Worm (Caenorhabditis elegans): ENCODE measurements around the gene cnx-1.
A peak's percentile ranks its signal among the peaks of the same experiment; 100 is the strongest.

cnx-1 gene

DNA sequence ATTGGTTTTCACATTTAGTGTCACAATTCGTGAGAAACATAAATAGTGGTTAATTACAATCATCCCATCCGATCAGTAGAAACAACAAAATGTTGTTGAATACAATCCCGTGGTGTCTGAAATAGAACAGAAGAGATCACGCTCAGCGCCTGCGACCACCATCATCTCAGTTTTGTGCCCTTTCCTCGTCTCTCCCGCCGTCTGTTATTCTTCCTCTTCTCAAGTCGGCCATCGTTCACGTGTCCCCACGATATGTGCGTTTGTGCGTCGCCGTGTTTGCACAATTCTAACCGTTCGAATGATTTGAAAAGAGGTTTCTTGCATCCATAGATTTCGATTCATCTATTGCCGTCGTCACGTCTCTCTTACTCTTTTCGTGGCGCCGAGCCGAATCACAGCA is 1.8 kb upstream of the cnx-1 start, which contains the start of gene panl-3:
Gene panl-3 (plus strand): TSS at position 294 of the 400 bp plus-strand sequence.
- no peak for TF ChIP-seq ref-1 (GFP tag; conservative IDR thresholded peaks at IDR 0.05)
- TF ChIP-seq ztf-23 (GFP tag; IDR thresholded peaks at IDR 0.05) = peak; percentile 70; the same call in 1 of the 2 replicates

DNA sequence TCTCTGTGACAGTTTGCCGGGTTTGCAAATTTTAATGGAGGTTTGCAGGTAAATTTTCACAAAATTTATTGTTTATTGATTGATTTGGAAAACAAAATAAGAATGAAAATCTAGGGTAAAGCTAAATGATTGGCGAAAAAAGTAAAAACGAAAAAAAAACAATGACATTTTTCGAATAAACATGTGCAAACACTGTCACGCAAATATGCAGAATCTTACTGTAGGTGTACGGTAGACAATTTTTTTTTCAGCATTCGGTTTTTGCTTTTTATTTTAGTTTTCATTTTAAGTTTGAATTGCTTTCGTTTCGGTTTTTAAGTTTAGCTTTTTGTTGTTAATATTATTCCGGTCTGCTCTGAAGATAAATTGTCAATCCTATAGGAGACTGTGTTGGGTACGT is 957 bp upstream of the cnx-1 start:
- TF ChIP-seq klf-2 (GFP tag; conservative IDR thresholded peaks at IDR 0.05) = no peak

DNA sequence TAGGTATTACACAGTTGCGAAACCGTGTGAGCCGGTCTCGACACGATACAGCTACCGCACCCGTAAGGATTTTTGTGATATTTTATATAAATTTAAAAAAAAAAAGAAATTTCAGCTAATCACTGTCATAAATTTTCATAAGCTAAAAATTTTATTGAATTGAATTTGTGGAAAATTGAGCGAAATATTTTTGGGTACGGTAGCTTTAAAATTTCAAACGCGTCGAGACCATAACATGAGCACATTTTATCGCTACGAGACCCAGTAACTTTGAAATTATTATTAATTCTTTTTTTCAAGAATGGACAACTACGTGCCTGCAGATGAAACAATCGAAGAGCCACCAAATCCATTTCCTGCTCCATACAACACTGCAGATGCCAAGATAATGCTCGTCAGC is 3.8 kb downstream of the cnx-1 start, which contains the start of gene ZK632.14:
Gene ZK632.14 (plus strand): TSS at position 301 of the 400 bp plus-strand sequence.
- no peak for TF ChIP-seq klf-2 (GFP tag; conservative IDR thresholded peaks at IDR 0.05)
- TF ChIP-seq cog-1 (tag; optimal IDR thresholded peaks at IDR 0.05) = no peak
- TF ChIP-seq T22C8.4 (GFP tag; IDR thresholded peaks at IDR 0.05) = no peak
- no peak for TF ChIP-seq ztf-29 (GFP tag; IDR thresholded peaks at IDR 0.05)
- TF ChIP-seq med-1 (GFP tag; optimal IDR thresholded peaks at IDR 0.05; ENCODE audit: insufficient read depth) = no peak
- TF ChIP-seq tab-1 (GFP tag; IDR thresholded peaks at IDR 0.05) = no peak
- TF ChIP-seq ztf-23 (GFP tag; IDR thresholded peaks at IDR 0.05) = no peak
- no peak for TF ChIP-seq flt-1 (GFP tag; IDR thresholded peaks at IDR 0.05)
- no peak for TF ChIP-seq ref-1 (GFP tag; conservative IDR thresholded peaks at IDR 0.05)

DNA sequence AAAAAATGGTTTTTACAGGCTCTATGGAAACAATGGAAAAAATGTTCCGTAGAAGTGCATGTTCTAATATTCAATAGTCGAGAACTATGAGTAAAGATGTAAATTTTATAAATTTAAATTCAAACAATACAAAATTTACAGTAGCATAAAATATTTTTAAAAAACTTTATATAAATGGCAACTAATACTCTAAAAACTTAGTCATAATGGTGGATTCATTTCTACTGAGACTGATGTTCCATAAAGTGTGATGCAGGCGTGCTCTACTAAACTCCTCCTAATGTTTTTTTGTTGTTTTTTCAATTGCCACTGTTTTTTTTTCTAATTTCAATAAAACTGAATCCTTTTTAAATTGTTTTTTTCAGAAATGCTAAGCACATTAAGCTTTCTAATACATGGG is 8.8 kb downstream of the cnx-1 start, which contains the start of gene gtap-2:
Gene gtap-2 (plus strand): TSS at position 366 of the 400 bp plus-strand sequence.
- TF ChIP-seq med-1 (GFP tag; optimal IDR thresholded peaks at IDR 0.05; ENCODE audit: insufficient read depth) (no peak), klf-2 (GFP tag; conservative IDR thresholded peaks at IDR 0.05) (no peak), T22C8.4 (GFP tag; IDR thresholded peaks at IDR 0.05) (no peak), tab-1 (GFP tag; IDR thresholded peaks at IDR 0.05) (no peak), cog-1 (tag; optimal IDR thresholded peaks at IDR 0.05) (no peak), flt-1 (GFP tag; IDR thresholded peaks at IDR 0.05) (no peak), ztf-23 (GFP tag; IDR thresholded peaks at IDR 0.05) (no peak), ztf-29 (GFP tag; IDR thresholded peaks at IDR 0.05) (no peak), ref-1 (GFP tag; conservative IDR thresholded peaks at IDR 0.05) (no peak)

DNA sequence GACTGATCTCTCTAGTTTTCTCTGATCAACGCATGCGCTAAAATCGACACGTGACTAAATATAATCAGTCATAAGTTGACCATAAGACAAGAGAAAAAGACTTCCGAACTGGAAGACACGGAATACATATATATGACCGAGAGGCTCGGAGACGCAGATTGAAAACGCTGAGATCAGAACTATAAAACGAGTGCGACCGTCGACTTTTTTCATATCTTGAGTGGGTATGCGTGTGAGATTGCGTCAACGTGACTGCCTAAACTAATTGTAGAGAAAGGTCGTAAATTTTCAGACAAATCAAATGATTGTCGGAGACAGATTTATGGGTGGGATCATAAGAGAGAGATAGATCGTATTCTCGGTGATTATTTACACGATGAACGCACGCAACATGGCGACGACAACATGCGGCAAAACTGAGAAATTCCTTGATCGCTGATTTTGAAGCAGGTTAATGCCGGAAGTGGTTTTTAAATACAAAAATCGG is 9.3 kb downstream of the cnx-1 start:
- TF ChIP-seq med-1 (GFP tag; optimal IDR thresholded peaks at IDR 0.05; ENCODE audit: insufficient read depth) = no peak
- TF ChIP-seq cog-1 (tag; optimal IDR thresholded peaks at IDR 0.05) = no peak
- TF ChIP-seq ref-1 (GFP tag; conservative IDR thresholded peaks at IDR 0.05) = no peak
- TF ChIP-seq ztf-23 (GFP tag; IDR thresholded peaks at IDR 0.05) = no peak
- TF ChIP-seq flt-1 (GFP tag; IDR thresholded peaks at IDR 0.05) = no peak
- TF ChIP-seq tab-1 (GFP tag; IDR thresholded peaks at IDR 0.05) = no peak
- no peak for TF ChIP-seq T22C8.4 (GFP tag; IDR thresholded peaks at IDR 0.05)

DNA sequence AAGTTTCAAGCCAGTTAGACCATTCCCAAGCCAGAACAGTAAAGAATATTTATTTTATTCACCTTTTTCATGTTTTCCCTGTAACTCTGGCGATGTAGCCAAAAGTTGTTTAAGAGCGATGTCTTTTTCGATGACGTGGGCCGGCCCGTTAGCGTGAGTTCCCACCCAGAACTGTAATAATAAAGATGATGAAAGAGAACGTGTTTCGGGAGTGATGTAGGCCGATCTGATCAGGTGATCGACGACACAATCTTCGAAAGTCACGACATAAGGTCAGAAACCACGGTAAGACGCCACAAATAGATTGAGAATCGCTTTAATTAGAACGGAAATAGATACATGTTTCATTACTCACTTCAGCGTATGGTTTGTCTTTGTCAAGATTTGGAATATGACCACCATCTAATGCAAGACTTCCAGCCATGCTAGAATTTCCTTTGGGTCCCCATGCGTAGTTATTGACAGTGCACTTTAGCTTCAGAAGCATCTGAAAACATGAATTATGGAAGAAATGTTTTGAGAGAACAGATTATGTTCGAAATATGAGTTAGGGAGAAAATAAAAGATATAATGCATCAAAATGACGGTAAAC is 9.9 kb downstream of the cnx-1 start, which contains the start of gene ZK632.4:
Gene ZK632.4 (minus strand): TSS at position 487 of the 592 bp plus-strand sequence.
- TF ChIP-seq cog-1 (tag; optimal IDR thresholded peaks at IDR 0.05) (no peak), ztf-29 (GFP tag; IDR thresholded peaks at IDR 0.05) (no peak), T22C8.4 (GFP tag; IDR thresholded peaks at IDR 0.05) (no peak), tab-1 (GFP tag; IDR thresholded peaks at IDR 0.05) (no peak), flt-1 (GFP tag; IDR thresholded peaks at IDR 0.05) (no peak), klf-2 (GFP tag; conservative IDR thresholded peaks at IDR 0.05) (no peak), ztf-23 (GFP tag; IDR thresholded peaks at IDR 0.05) (no peak), med-1 (GFP tag; optimal IDR thresholded peaks at IDR 0.05; ENCODE audit: insufficient read depth) (no peak), ref-1 (GFP tag; conservative IDR thresholded peaks at IDR 0.05) (no peak)

DNA sequence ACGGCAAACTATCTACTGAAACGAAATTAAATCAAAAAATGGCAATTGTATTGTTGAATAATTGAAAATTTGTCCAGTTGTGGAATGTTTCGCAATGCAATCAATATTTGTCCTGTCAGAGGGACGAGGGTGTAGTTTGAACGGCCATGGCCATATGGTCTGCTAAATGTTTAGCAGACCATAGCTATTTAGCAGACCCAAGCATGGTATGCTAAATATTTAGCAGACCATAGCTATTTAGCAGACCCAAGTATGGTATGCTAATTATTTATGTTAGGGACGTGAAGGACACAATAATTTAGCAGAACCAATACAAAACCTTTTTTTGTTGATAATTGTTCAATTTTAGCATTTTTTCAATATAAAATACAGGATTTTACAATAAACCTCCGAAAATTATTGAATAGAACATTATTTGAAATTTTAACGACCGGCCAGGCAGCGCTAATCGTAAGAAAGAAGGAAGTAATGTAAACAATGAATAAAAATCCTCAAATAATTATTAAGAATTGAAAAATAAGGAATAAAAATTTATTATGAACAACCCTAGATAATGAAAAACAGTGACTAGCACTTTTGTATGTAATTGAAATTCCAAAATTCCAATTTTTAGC is 11.8 kb downstream of the cnx-1 start, which contains the start of gene riok-3:
Gene riok-3 (minus strand): TSS at position 15 of the 614 bp plus-strand sequence.
- TF ChIP-seq ref-1 (GFP tag; conservative IDR thresholded peaks at IDR 0.05) (no peak), med-1 (GFP tag; optimal IDR thresholded peaks at IDR 0.05; ENCODE audit: insufficient read depth) (no peak), flt-1 (GFP tag; IDR thresholded peaks at IDR 0.05) (no peak), ztf-23 (GFP tag; IDR thresholded peaks at IDR 0.05) (no peak), klf-2 (GFP tag; conservative IDR thresholded peaks at IDR 0.05) (no peak), cog-1 (tag; optimal IDR thresholded peaks at IDR 0.05) (no peak), tab-1 (GFP tag; IDR thresholded peaks at IDR 0.05) (no peak), T22C8.4 (GFP tag; IDR thresholded peaks at IDR 0.05) (no peak), ztf-29 (GFP tag; IDR thresholded peaks at IDR 0.05) (no peak)

DNA sequence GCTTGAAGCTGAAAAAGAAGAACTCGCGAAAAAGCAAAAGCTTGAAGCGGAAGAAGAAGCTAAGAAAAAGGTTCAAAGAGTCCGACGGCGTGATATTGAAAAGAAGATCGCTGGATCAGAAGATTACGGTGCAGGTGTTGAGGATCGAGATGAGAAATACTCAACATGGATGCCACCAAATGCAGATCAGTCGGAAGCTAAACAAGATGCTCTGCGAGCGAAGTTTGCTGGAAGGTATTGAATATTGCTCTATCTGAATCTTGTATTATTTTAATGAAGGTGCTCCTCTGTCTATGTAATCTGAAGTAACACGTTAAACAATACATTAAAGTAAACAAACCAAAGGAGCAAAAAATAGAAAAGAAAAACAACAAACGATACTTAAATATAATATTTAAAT is 14.9 kb downstream of the cnx-1 start:
- TF ChIP-seq ref-1 (GFP tag; conservative IDR thresholded peaks at IDR 0.05) (no peak), klf-2 (GFP tag; conservative IDR thresholded peaks at IDR 0.05) (no peak), ztf-23 (GFP tag; IDR thresholded peaks at IDR 0.05) (no peak), med-1 (GFP tag; optimal IDR thresholded peaks at IDR 0.05; ENCODE audit: insufficient read depth) (no peak), tab-1 (GFP tag; IDR thresholded peaks at IDR 0.05) (no peak), cog-1 (tag; optimal IDR thresholded peaks at IDR 0.05) (no peak), T22C8.4 (GFP tag; IDR thresholded peaks at IDR 0.05) (no peak), ztf-29 (GFP tag; IDR thresholded peaks at IDR 0.05) (no peak), flt-1 (GFP tag; IDR thresholded peaks at IDR 0.05) (no peak)

DNA sequence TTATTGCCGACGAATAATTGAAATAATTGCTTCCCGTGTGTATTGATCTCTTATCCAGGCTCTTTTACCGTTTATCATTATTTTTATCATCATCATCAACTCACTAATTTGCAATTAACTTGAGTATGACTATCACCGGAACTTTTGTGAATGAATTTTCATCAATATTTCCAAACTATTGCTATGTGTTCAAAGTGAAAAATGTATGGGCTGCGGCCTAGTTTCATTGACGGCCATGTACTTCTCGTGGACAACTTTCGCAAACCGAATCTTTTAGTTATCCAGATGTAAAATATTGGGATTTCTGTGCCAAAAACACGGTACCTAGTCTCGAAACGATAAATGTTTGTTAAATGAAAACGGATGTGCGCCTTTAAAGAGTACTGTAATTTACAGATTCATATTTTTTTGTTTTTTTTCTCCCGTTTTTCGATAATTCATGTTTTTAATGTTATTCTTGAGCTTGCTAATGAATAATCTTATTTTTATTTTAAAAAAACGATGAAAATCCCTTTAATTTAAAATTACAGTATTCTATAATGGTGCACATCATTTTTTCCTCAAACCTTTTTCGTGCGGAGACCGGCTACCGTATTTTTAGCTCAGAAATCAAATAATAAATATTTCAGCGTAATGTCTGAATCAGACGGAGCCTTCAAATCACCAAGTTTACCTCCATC is 18.3 kb downstream of the cnx-1 start, which contains the start of gene ZK632.2:
Gene ZK632.2 (plus strand): TSS at position 630 of the 680 bp plus-strand sequence.
- TF ChIP-seq flt-1 (GFP tag; IDR thresholded peaks at IDR 0.05) (no peak), ref-1 (GFP tag; conservative IDR thresholded peaks at IDR 0.05) (no peak), cog-1 (tag; optimal IDR thresholded peaks at IDR 0.05) (no peak), tab-1 (GFP tag; IDR thresholded peaks at IDR 0.05) (no peak), klf-2 (GFP tag; conservative IDR thresholded peaks at IDR 0.05) (no peak), T22C8.4 (GFP tag; IDR thresholded peaks at IDR 0.05) (no peak), ztf-29 (GFP tag; IDR thresholded peaks at IDR 0.05) (no peak), med-1 (GFP tag; optimal IDR thresholded peaks at IDR 0.05; ENCODE audit: insufficient read depth) (no peak), ztf-23 (GFP tag; IDR thresholded peaks at IDR 0.05) (no peak)
